Fruit fly (Drosophila melanogaster): ENCODE results near the gene Coq8.

Coq8 gene

DNA sequence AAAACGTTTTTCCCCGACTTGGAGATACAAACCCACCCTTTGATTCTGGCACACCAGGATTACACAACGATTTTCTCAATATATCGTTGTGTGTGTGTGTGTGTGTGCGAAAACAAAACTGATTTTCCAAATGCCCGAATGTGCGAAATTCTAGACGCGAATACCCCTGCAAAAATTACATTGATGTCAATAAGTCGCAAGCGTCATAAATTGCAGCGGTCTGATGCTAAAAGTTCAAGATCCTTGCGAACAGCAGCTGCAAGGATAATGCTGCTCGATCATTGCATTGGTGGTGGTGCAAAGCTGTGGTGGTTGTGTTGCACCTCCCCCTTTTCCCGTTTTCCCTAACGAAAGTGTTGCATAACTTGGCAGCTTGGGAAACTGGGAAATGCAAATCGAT, 26.7 kb upstream of the Coq8 start:
- TF ChIP-seq D1 (tag; optimal IDR thresholded peaks at IDR 0.05), result no peak
- TF ChIP-seq CG15710 (tag; optimal IDR thresholded peaks at IDR 0.05), result no peak
- TF ChIP-seq CG13204 (GFP tag; optimal IDR thresholded peaks at IDR 0.05), result no peak
- TF ChIP-seq Snoo (tag; optimal IDR thresholded peaks at IDR 0.05), result no peak
- no peak for TF ChIP-seq CG12605 (GFP tag; IDR thresholded peaks at IDR 0.05)
- no peak for TF ChIP-seq CG9948 (tag; optimal IDR thresholded peaks at IDR 0.05)
- TF ChIP-seq rn (GFP tag; IDR thresholded peaks at IDR 0.05), result no peak
- TF ChIP-seq CG10348 (GFP tag; IDR thresholded peaks at IDR 0.05), result no peak
- no peak for TF ChIP-seq gl (tag; optimal IDR thresholded peaks at IDR 0.05)
- no peak for TF ChIP-seq CG32121 (GFP tag; IDR thresholded peaks at IDR 0.05)
- TF ChIP-seq fd96Ca (GFP tag; IDR thresholded peaks at IDR 0.05), result no peak
- TF ChIP-seq EcR (GFP tag; optimal IDR thresholded peaks at IDR 0.05), result no peak
- TF ChIP-seq Pif1B (GFP tag; optimal IDR thresholded peaks at IDR 0.05), result no peak
- TF ChIP-seq CG8159 (tag; optimal IDR thresholded peaks at IDR 0.05), result no peak

- peak; percentile 27; the same call in 1 of the 2 replicates for TF ChIP-seq CG32121 (GFP tag; IDR thresholded peaks at IDR 0.05)
- no peak for TF ChIP-seq CG12605 (GFP tag; IDR thresholded peaks at IDR 0.05)
- TF ChIP-seq CG8159 (tag; optimal IDR thresholded peaks at IDR 0.05), result peak; percentile 24
- peak; percentile 33 for TF ChIP-seq CG15710 (tag; optimal IDR thresholded peaks at IDR 0.05)
- TF ChIP-seq CG17806 (tag; optimal IDR thresholded peaks at IDR 0.05), result peak; percentile 12
- TF ChIP-seq fd96Ca (GFP tag; IDR thresholded peaks at IDR 0.05), result peak; percentile 25; the same call in 1 of the 3 replicates
- 0 out of 3 replicates have a peak, but pooled peaks have one; percentile 19 for TF ChIP-seq CG4496 (GFP tag; IDR thresholded peaks at IDR 0.05)
- peak; percentile 2 for TF ChIP-seq CG9948 (tag; optimal IDR thresholded peaks at IDR 0.05)
- no peak for TF ChIP-seq CG8301 (tag; optimal IDR thresholded peaks at IDR 0.05)
- TF ChIP-seq Ets98B (GFP tag; IDR thresholded peaks at IDR 0.05), result 0 out of 2 replicates have a peak, but pooled peaks have one; percentile 34
- peak; percentile 43 for TF ChIP-seq CG14655 (GFP tag; optimal IDR thresholded peaks at IDR 0.05)
- peak; percentile 56 for TF ChIP-seq EcR (GFP tag; optimal IDR thresholded peaks at IDR 0.05)
- no peak for TF ChIP-seq CG34367 (tag; optimal IDR thresholded peaks at IDR 0.05)
- no peak for TF ChIP-seq D1 (tag; optimal IDR thresholded peaks at IDR 0.05)
- peak; percentile 2 for TF ChIP-seq Pif1A (GFP tag; optimal IDR thresholded peaks at IDR 0.05)
- TF ChIP-seq Pif1B (GFP tag; optimal IDR thresholded peaks at IDR 0.05), result peak; percentile 12
- peak; percentile 33 for TF ChIP-seq Snoo (tag; optimal IDR thresholded peaks at IDR 0.05)
Observed at dm6 chrX:12925426-12926256, 24.7 kb upstream of the Coq8 start.

DNA sequence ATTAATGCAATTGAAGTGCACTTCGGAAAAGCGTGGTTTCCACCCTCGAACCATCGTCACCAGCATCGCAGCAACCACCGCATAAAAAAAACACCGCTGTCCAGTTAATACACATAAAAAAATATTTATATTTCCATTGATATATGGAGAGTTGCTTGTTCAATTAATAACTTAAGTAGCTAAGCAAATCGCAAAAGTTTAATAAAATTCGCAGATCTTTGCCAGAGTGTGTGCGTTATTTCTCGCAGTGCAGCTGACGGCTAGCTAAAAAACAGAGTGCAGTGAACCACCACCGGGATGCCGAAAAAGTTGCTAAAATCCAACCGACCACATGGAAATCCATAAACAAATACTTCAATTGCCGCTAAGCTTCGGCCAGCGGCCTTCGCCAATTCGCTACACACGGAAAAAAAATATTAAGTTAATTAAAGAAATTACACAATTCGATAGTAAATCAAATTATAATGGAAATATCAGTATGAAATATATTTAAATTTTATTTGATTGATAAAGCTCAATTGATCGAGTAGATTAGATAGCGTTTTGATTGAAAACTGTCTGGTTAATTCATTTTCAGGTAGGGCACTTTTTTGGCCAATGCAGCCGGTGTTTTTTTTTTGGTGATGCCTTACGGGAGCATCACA, 22.5 kb upstream of the Coq8 start:
- peak; percentile 1 for TF ChIP-seq CG8159 (tag; optimal IDR thresholded peaks at IDR 0.05)
- TF ChIP-seq fd96Ca (GFP tag; IDR thresholded peaks at IDR 0.05), result no peak
- TF ChIP-seq CG4496 (GFP tag; IDR thresholded peaks at IDR 0.05), result no peak
- no peak for TF ChIP-seq Pif1A (GFP tag; optimal IDR thresholded peaks at IDR 0.05)
- TF ChIP-seq CG17806 (tag; optimal IDR thresholded peaks at IDR 0.05), result no peak
- TF ChIP-seq gl (tag; optimal IDR thresholded peaks at IDR 0.05), result no peak
- TF ChIP-seq CG13204 (GFP tag; optimal IDR thresholded peaks at IDR 0.05), result no peak
- peak; percentile 39 for TF ChIP-seq Snoo (tag; optimal IDR thresholded peaks at IDR 0.05)
- no peak for TF ChIP-seq CG8301 (tag; optimal IDR thresholded peaks at IDR 0.05)
- TF ChIP-seq rn (GFP tag; IDR thresholded peaks at IDR 0.05), result no peak
- TF ChIP-seq CG14655 (GFP tag; optimal IDR thresholded peaks at IDR 0.05), result no peak
- no peak for TF ChIP-seq CG12605 (GFP tag; IDR thresholded peaks at IDR 0.05)

DNA sequence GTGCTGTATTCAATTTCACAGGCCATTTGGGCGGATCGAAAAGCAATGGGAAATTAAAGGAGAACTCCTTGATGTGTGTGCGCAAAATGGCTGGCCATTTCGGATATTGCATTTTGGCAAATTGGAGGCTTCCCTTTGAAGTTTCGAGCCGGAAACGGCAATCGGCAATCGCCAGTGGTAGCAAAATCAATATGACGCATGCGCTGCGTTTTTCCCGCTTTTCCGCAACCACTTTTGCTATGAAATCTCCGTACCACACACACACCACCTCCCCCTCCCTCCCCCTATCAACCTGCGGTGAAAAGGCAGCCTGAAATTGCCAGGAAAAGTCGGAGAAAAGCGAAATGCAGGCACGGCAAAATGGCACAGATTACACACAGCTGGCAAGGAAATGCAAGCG, 21.4 kb upstream of the Coq8 start:
- TF ChIP-seq CG12605 (GFP tag; IDR thresholded peaks at IDR 0.05), result no peak
- TF ChIP-seq CG8301 (tag; optimal IDR thresholded peaks at IDR 0.05), result no peak
- TF ChIP-seq CG17806 (tag; optimal IDR thresholded peaks at IDR 0.05), result no peak
- no peak for TF ChIP-seq CG13204 (GFP tag; optimal IDR thresholded peaks at IDR 0.05)
- no peak for TF ChIP-seq CG14655 (GFP tag; optimal IDR thresholded peaks at IDR 0.05)
- TF ChIP-seq Snoo (tag; optimal IDR thresholded peaks at IDR 0.05), result no peak

- TF ChIP-seq CG15710 (tag; optimal IDR thresholded peaks at IDR 0.05), result no peak
- TF ChIP-seq D1 (tag; optimal IDR thresholded peaks at IDR 0.05), result no peak
- no peak for TF ChIP-seq CG4496 (GFP tag; IDR thresholded peaks at IDR 0.05)
- no peak for TF ChIP-seq CG34367 (tag; optimal IDR thresholded peaks at IDR 0.05)
- no peak for TF ChIP-seq gl (tag; optimal IDR thresholded peaks at IDR 0.05)
- TF ChIP-seq CG14655 (GFP tag; optimal IDR thresholded peaks at IDR 0.05), result no peak
- no peak for TF ChIP-seq CG10348 (GFP tag; IDR thresholded peaks at IDR 0.05)
- no peak for TF ChIP-seq Pif1A (GFP tag; optimal IDR thresholded peaks at IDR 0.05)
- TF ChIP-seq fd96Ca (GFP tag; IDR thresholded peaks at IDR 0.05), result no peak
- no peak for TF ChIP-seq CG8301 (tag; optimal IDR thresholded peaks at IDR 0.05)
- TF ChIP-seq CG32121 (GFP tag; IDR thresholded peaks at IDR 0.05), result no peak
- no peak for TF ChIP-seq CG17806 (tag; optimal IDR thresholded peaks at IDR 0.05)
- no peak for TF ChIP-seq Pif1B (GFP tag; optimal IDR thresholded peaks at IDR 0.05)
Observed at dm6 chrX:12919594-12919993, 18.7 kb upstream of the Coq8 start.

dm6 chrX:12917177-12917576, 16.3 kb upstream of the Coq8 start, which contains the start of gene fne:
TSS of gene fne (plus strand) at chrX:12917477.
- TF ChIP-seq CG13204 (GFP tag; optimal IDR thresholded peaks at IDR 0.05), result no peak
- TF ChIP-seq CG14655 (GFP tag; optimal IDR thresholded peaks at IDR 0.05), result no peak
- no peak for TF ChIP-seq fd96Ca (GFP tag; IDR thresholded peaks at IDR 0.05)
- TF ChIP-seq gl (tag; optimal IDR thresholded peaks at IDR 0.05), result no peak
- TF ChIP-seq CG17806 (tag; optimal IDR thresholded peaks at IDR 0.05), result no peak
- TF ChIP-seq EcR (GFP tag; optimal IDR thresholded peaks at IDR 0.05), result no peak
- TF ChIP-seq CG4496 (GFP tag; IDR thresholded peaks at IDR 0.05), result no peak
- no peak for TF ChIP-seq CG15710 (tag; optimal IDR thresholded peaks at IDR 0.05)
- no peak for TF ChIP-seq CG32121 (GFP tag; IDR thresholded peaks at IDR 0.05)
- no peak for TF ChIP-seq CG34367 (tag; optimal IDR thresholded peaks at IDR 0.05)
- TF ChIP-seq Pif1A (GFP tag; optimal IDR thresholded peaks at IDR 0.05), result no peak
- TF ChIP-seq CG8159 (tag; optimal IDR thresholded peaks at IDR 0.05), result no peak
- TF ChIP-seq Pif1B (GFP tag; optimal IDR thresholded peaks at IDR 0.05), result no peak
- TF ChIP-seq CG10348 (GFP tag; IDR thresholded peaks at IDR 0.05), result no peak
- no peak for TF ChIP-seq rn (GFP tag; IDR thresholded peaks at IDR 0.05)
- TF ChIP-seq D1 (tag; optimal IDR thresholded peaks at IDR 0.05), result no peak
- TF ChIP-seq Ets98B (GFP tag; IDR thresholded peaks at IDR 0.05), result no peak

Data from whole organism, pupa.